Fruit fly (Drosophila melanogaster): ENCODE results near the gene CG32374.

CG32374 gene

dm6 chr3L:7496097-7496496, 44.9 kb downstream of the CG32374 start, which contains the start of gene Cyp4d8:
Cyp4d8 (minus strand) TSS chr3L:7496197.
- TF ChIP-seq CG13775 (GFP tag; optimal IDR thresholded peaks at IDR 0.05): no peak
- peak; percentile 46 for TF ChIP-seq Ets65A (GFP tag)

- TF ChIP-seq CG10543 (GFP tag; optimal IDR thresholded peaks at IDR 0.05) (no peak), CG11504 (tag; optimal IDR thresholded peaks at IDR 0.05) (peak; percentile 6)
Measured at dm6 chr3L:7491564-7491963, 49.4 kb downstream of the CG32374 start, which contains the start of gene Cyp316a1. Cyp316a1 (plus strand) TSS chr3L:7491864.

Measured in whole organism, embryonic.